Worm (Caenorhabditis elegans) whole organism, L2 larva: Measurements from ENCODE around the gene ceh-27.
A peak's percentile ranks its signal among the peaks of the same experiment; 100 is the strongest.

Experiments
- C34F6.9 ChIP-seq: fragments of 150-350 bp; optimal IDR thresholded peaks from 2 replicates; lab custom pipeline; 2014; ENCODE audit warnings: missing biosample characterization, missing genetic modification characterization
- F13H6.1 ChIP-seq: sonication (generic microtip); optimal IDR thresholded peaks from 2 replicates; lab custom pipeline; 2016; ENCODE audit warnings: missing genetic modification characterization, missing compliant biosample characterization
- R02D3.7 ChIP-seq: fragments of 150-350 bp; optimal IDR thresholded peaks from 2 replicates; lab custom pipeline; 2014; ENCODE audit warnings: missing biosample characterization, missing genetic modification characterization
- Y55F3AM.14 ChIP-seq: fragments of 200-800 bp; sonication (Bioruptor generic); optimal IDR thresholded peaks from 2 replicates; lab custom pipeline; 2018; ENCODE audit warnings: mild to moderate bottlenecking, missing genetic modification characterization, missing compliant biosample characterization
- ZK546.5 ChIP-seq: sonication (generic microtip); optimal IDR thresholded peaks from 2 replicates; lab custom pipeline; 2017; ENCODE audit warnings: missing biosample characterization, missing genetic modification characterization
- aly-2 ChIP-seq: fragments of 150-350 bp; optimal IDR thresholded peaks from 2 replicates; lab custom pipeline; 2014; ENCODE audit warnings: missing biosample characterization, missing genetic modification characterization
- ama-1 ChIP-seq: fragments of 150-350 bp; optimal IDR thresholded peaks from 2 replicates; lab custom pipeline; 2018; ENCODE audit warnings: inconsistent platforms
- blmp-1 ChIP-seq: sonication (generic microtip); optimal IDR thresholded peaks from 2 replicates; lab custom pipeline; 2017; ENCODE audit warnings: missing genetic modification characterization, mild to moderate bottlenecking, missing compliant biosample characterization, antibody characterized with exemption, moderate library complexity; ENCODE audit not compliant: insufficient read depth
- ceh-16 ChIP-seq: fragments of 150-350 bp; optimal IDR thresholded peaks from 2 replicates; lab custom pipeline; 2014; ENCODE audit warnings: missing biosample characterization, missing genetic modification characterization
- crh-2 ChIP-seq: sonication (generic microtip); optimal IDR thresholded peaks from 2 replicates; lab custom pipeline; 2017; ENCODE audit warnings: missing biosample characterization, missing genetic modification characterization
- dmd-4 ChIP-seq: sonication (generic microtip); optimal IDR thresholded peaks from 2 replicates; lab custom pipeline; 2017; ENCODE audit warnings: missing biosample characterization, missing genetic modification characterization
- egl-27 ChIP-seq: sonication (generic microtip); optimal IDR thresholded peaks from 3 replicates; lab custom pipeline; 2017; ENCODE audit warnings: missing biosample characterization, missing genetic modification reagents, missing genetic modification characterization
- elt-1 ChIP-seq: fragments of 150-350 bp; optimal IDR thresholded peaks from 2 replicates; lab custom pipeline; 2014; ENCODE audit warnings: missing biosample characterization, missing genetic modification characterization
- elt-3 ChIP-seq: sonication (generic microtip); optimal IDR thresholded peaks from 2 replicates; lab custom pipeline; 2017; ENCODE audit warnings: missing biosample characterization, missing genetic modification characterization
- fos-1 ChIP-seq: fragments of 150-350 bp; optimal IDR thresholded peaks from 2 replicates; lab custom pipeline; 2014; ENCODE audit warnings: missing biosample characterization, missing genetic modification characterization
- gmeb-1 ChIP-seq: fragments of 150-350 bp; optimal IDR thresholded peaks from 2 replicates; lab custom pipeline; 2014; ENCODE audit warnings: missing biosample characterization, missing genetic modification characterization
- lin-11 ChIP-seq: fragments of 150-350 bp; sonication (generic microtip); optimal IDR thresholded peaks from 2 replicates; lab custom pipeline; 2014; ENCODE audit warnings: missing biosample characterization, missing genetic modification characterization, inconsistent platforms, mixed read lengths
- lin-13 ChIP-seq: fragments of 150-350 bp; optimal IDR thresholded peaks from 2 replicates; lab custom pipeline; 2014; ENCODE audit warnings: missing biosample characterization, missing genetic modification reagents, missing genetic modification characterization
- lin-39 ChIP-seq: fragments of 150-350 bp; optimal IDR thresholded peaks from 2 replicates; lab custom pipeline; 2014; ENCODE audit warnings: missing biosample characterization, missing genetic modification reagents, missing genetic modification characterization
- lsy-2 ChIP-seq, 2 experiments: fragments of 150-350 bp in 1 of 2; sonication (generic microtip) in 1 of 2; optimal IDR thresholded peaks; 2 replicates each; lab custom pipeline; 2014 to 2017; ENCODE audit warnings: missing biosample characterization in 2 of 2, missing genetic modification characterization in 2 of 2
- mbf-1 ChIP-seq: sonication (generic microtip); optimal IDR thresholded peaks from 2 replicates; lab custom pipeline; 2017; ENCODE audit warnings: missing biosample characterization, missing genetic modification characterization
- mdl-1 ChIP-seq, 2 experiments: fragments of 150-350 bp in 1 of 2; sonication (generic microtip) in 1 of 2; optimal IDR thresholded peaks; 2 replicates each; lab custom pipeline; 2017; ENCODE audit warnings: missing biosample characterization in 2 of 2, missing genetic modification characterization in 2 of 2
- nhr-11 ChIP-seq: fragments of 150-350 bp; optimal IDR thresholded peaks from 2 replicates; lab custom pipeline; 2014; ENCODE audit warnings: missing biosample characterization, missing genetic modification characterization
- nhr-12 ChIP-seq: fragments of 150-350 bp; optimal IDR thresholded peaks from 2 replicates; lab custom pipeline; 2014; ENCODE audit warnings: missing biosample characterization, missing genetic modification characterization
- nhr-129 ChIP-seq: fragments of 150-350 bp; optimal IDR thresholded peaks from 2 replicates; lab custom pipeline; 2014; ENCODE audit warnings: missing biosample characterization, missing genetic modification characterization
- nhr-21 ChIP-seq: fragments of 150-350 bp; optimal IDR thresholded peaks from 2 replicates; lab custom pipeline; 2014; ENCODE audit warnings: missing biosample characterization, missing genetic modification characterization
- nhr-23 ChIP-seq: fragments of 150-350 bp; optimal IDR thresholded peaks from 2 replicates; lab custom pipeline; 2014; ENCODE audit warnings: missing biosample characterization, missing genetic modification reagents, missing genetic modification characterization
- nhr-237 ChIP-seq: fragments of 150-350 bp; optimal IDR thresholded peaks from 2 replicates; lab custom pipeline; 2014; ENCODE audit warnings: missing biosample characterization, missing genetic modification characterization
- nhr-25 ChIP-seq: fragments of 150-350 bp; sonication (generic microtip); optimal IDR thresholded peaks from 3 replicates; lab custom pipeline; 2014; ENCODE audit warnings: missing biosample characterization, missing genetic modification characterization
- nhr-6 ChIP-seq: fragments of 150-350 bp; optimal IDR thresholded peaks from 2 replicates; lab custom pipeline; 2014; ENCODE audit warnings: missing biosample characterization, missing genetic modification characterization
- nhr-77 ChIP-seq: fragments of 150-350 bp; optimal IDR thresholded peaks from 2 replicates; lab custom pipeline; 2014; ENCODE audit warnings: missing biosample characterization, missing genetic modification characterization
- peb-1 ChIP-seq: fragments of 150-350 bp; optimal IDR thresholded peaks from 2 replicates; lab custom pipeline; 2014; ENCODE audit warnings: missing biosample characterization, missing genetic modification characterization
- sem-4 ChIP-seq: fragments of 150-350 bp; optimal IDR thresholded peaks from 2 replicates; lab custom pipeline; 2014; ENCODE audit warnings: missing biosample characterization, missing genetic modification reagents, missing genetic modification characterization
- skn-1 ChIP-seq: sonication (generic microtip); optimal IDR thresholded peaks from 2 replicates; lab custom pipeline; 2017; ENCODE audit warnings: missing biosample characterization, missing genetic modification characterization
- sma-3 ChIP-seq: sonication (generic microtip); optimal IDR thresholded peaks from 2 replicates; lab custom pipeline; 2016; ENCODE audit warnings: missing genetic modification reagents, missing genetic modification characterization, missing compliant biosample characterization
- sma-9 ChIP-seq, 2 experiments: fragments of 150-350 bp in 1 of 2; sonication (generic microtip) in 1 of 2; optimal IDR thresholded peaks; 2 replicates each; lab custom pipeline; 2014 to 2016; ENCODE audit warnings: missing genetic modification characterization in 2 of 2, mild to moderate bottlenecking in 1 of 2, missing biosample characterization in 1 of 2, missing compliant biosample characterization in 1 of 2, missing genetic modification reagents in 1 of 2, moderate library complexity in 1 of 2
- snpc-4 ChIP-seq: fragments of 150-350 bp; optimal IDR thresholded peaks from 2 replicates; lab custom pipeline; 2014; ENCODE audit warnings: missing biosample characterization, missing genetic modification characterization
- unc-39 ChIP-seq: fragments of 150-350 bp; optimal IDR thresholded peaks from 2 replicates; lab custom pipeline; 2014; ENCODE audit warnings: missing biosample characterization, missing genetic modification characterization
- unc-55 ChIP-seq: fragments of 150-350 bp; sonication (generic microtip); optimal IDR thresholded peaks from 3 replicates; lab custom pipeline; 2014; ENCODE audit warnings: missing biosample characterization, missing genetic modification reagents, missing genetic modification characterization
- unc-62 ChIP-seq: fragments of 150-350 bp; optimal IDR thresholded peaks from 2 replicates; lab custom pipeline; 2014; ENCODE audit warnings: missing biosample characterization, missing genetic modification reagents, missing genetic modification characterization
- zag-1 ChIP-seq: fragments of 150-350 bp; optimal IDR thresholded peaks from 2 replicates; lab custom pipeline; 2014; ENCODE audit warnings: missing biosample characterization, missing genetic modification characterization
- ztf-1 ChIP-seq: fragments of 200-800 bp; sonication (Bioruptor generic); conservative IDR thresholded peaks from 2 replicates; pipeline ENCODE4 v1.3.6; 2022; ENCODE audit warnings: missing genetic modification characterization, missing compliant biosample characterization
- ztf-11 ChIP-seq: sonication (generic microtip); optimal IDR thresholded peaks from 2 replicates; lab custom pipeline; 2017; ENCODE audit warnings: missing biosample characterization, missing genetic modification characterization
- ztf-4 ChIP-seq: fragments of 150-350 bp; optimal IDR thresholded peaks from 2 replicates; lab custom pipeline; 2014; ENCODE audit warnings: missing biosample characterization, missing genetic modification characterization

Gene ceh-27

DNA sequence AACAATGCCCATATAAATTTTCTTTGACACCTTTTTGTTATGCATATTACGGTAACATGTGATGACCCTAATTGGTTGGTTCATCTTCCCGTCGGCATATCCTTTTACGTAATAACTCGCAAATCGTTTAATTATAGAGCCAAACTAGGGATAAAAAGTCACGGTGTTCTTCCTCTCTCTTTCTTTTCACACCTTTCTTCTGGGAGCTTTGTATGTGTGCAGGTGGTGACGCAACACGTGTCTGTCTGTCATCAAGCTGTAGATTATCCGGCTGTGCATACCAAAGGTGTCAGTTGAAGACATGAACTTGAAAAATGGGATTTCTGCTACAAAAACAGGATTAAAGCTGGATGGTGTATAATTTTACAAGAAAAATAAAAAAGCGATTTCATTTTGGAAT, 4.3 kb downstream of the ceh-27 start:
- no peak for TF ChIP-seq R02D3.7 (tag; lab: Kevin White, UChicago)
- no peak for TF ChIP-seq gmeb-1 (tag; lab: Kevin White, UChicago)
- no peak for TF ChIP-seq nhr-11 (tag; lab: Kevin White, UChicago)
- TF ChIP-seq unc-62 (GFP tag; lab: Kevin White, UChicago), result no peak
- no peak for TF ChIP-seq zag-1
- no peak for TF ChIP-seq ztf-1
- no peak for TF ChIP-seq egl-27
- TF ChIP-seq blmp-1 (tag; lab: Kevin White, UChicago), result no peak
- TF ChIP-seq sma-9 (GFP tag; optimal IDR thresholded peaks at IDR 0.05; lab: Kevin White, UChicago), result no peak
- no peak for TF ChIP-seq sma-9 (tag; optimal IDR thresholded peaks at IDR 0.05; lab: Kevin White, UChicago)
- TF ChIP-seq nhr-23 (tag; lab: Kevin White, UChicago), result no peak
- no peak for TF ChIP-seq mdl-1 (tag; optimal IDR thresholded peaks at IDR 0.05; lab: Kevin White, UChicago)
- no peak for TF ChIP-seq ceh-16 (tag; lab: Kevin White, UChicago)
- TF ChIP-seq dmd-4 (tag; lab: Kevin White, UChicago), result no peak
- TF ChIP-seq elt-1 (tag; lab: Kevin White, UChicago), result no peak
- no peak for TF ChIP-seq crh-2 (tag; lab: Kevin White, UChicago)
- TF ChIP-seq nhr-237 (tag; lab: Kevin White, UChicago), result no peak
- TF ChIP-seq peb-1 (tag; lab: Kevin White, UChicago), result no peak
- TF ChIP-seq F13H6.1 (tag; lab: Kevin White, UChicago), result no peak
- TF ChIP-seq, all 48 proteins: peak for 0

DNA sequence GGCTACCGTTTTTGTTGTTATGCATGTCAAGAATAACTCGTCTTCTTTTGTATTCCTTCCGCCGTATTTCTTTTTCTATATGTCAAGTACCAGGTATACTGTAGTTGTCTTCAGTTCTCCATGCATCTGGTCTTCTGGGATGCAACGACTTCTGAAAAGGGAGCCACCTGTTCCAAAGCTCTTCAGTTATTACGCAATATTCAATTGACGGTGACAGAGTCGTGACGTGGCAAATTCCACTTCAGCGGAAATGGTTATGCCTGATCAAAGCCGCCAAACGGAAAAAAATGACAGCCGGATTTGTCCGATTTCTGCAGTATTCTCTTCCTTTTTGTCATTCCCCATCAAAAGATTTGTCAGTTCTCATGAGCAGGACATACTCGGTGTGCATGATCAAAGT, 8.4 kb downstream of the ceh-27 start:
- TF ChIP-seq ceh-16 (tag; lab: Kevin White, UChicago), result no peak
- TF ChIP-seq blmp-1 (tag; lab: Kevin White, UChicago), result no peak
- no peak for TF ChIP-seq R02D3.7 (tag; lab: Kevin White, UChicago)
- TF ChIP-seq lin-13 (GFP tag; lab: Kevin White, UChicago), result no peak
- no peak for TF ChIP-seq nhr-12 (tag; lab: Kevin White, UChicago)
- TF ChIP-seq, all 48 proteins: peak for 0

DNA sequence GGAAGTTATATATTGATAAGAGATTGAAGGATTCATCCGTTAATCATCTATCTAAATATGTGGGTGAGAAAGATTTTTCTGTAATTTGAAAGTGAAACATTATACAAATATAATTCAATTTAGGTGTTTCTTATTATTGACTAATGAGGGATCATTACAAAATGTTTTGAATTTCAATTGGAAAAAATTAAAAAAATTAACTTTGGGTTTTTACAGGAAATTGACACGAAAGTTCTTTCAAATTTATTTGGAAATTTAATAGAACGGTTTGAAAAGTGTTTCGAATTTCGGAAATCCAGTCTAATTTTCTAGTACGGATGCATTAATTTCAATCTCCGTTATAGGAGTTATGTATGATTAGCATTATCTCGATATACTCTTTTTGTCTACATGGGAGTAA, 11.8 kb downstream of the ceh-27 start:
- TF ChIP-seq nhr-237 (tag; lab: Kevin White, UChicago) (no peak), mbf-1 (tag; lab: Kevin White, UChicago) (no peak), egl-27 (no peak), aly-2 (no peak), elt-3 (tag; lab: Kevin White, UChicago) (no peak), sma-3 (GFP tag; lab: Kevin White, UChicago) (no peak), elt-1 (tag; lab: Kevin White, UChicago) (no peak)

DNA sequence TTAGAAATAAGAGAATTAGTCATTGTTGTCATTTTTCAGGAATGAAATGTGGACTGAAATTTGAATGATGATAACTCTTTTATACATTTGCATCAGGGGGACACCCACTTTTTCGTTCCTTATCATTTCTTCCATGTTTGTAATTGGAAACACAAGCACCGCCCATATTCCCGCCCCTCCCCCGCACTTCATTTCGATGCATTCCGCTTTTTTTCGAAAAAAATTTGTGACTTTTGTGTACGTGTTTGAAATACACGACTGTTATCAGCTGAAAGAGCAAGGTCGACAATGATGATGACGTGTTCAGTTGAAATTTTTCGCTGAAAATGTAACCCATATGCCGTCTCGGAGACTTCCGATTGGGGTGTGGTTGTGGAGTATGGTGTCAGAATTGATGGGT, 14.2 kb downstream of the ceh-27 start, which contains the start of gene zip-10:
Gene zip-10, minus strand, starts transcription at position 43 of the 400 bp plus-strand sequence.
- TF ChIP-seq sma-3 (GFP tag; lab: Kevin White, UChicago), result peak; percentile 27
- TF ChIP-seq gmeb-1 (tag; lab: Kevin White, UChicago), result peak; percentile 6
- no peak for TF ChIP-seq R02D3.7 (tag; lab: Kevin White, UChicago)
- no peak for TF ChIP-seq lin-39
- TF ChIP-seq zag-1, result no peak
- no peak for TF ChIP-seq nhr-21 (tag; lab: Kevin White, UChicago)
- no peak for TF ChIP-seq ztf-11 (tag; lab: Kevin White, UChicago)
- TF ChIP-seq unc-55, result no peak
- no peak for TF ChIP-seq nhr-25 (tag; lab: Kevin White, UChicago)
- TF ChIP-seq ztf-1, result no peak
- TF ChIP-seq nhr-12 (tag; lab: Kevin White, UChicago), result no peak
- TF ChIP-seq ZK546.5, result no peak
- TF ChIP-seq ztf-4, result no peak
- TF ChIP-seq ama-1 (lab: Kevin White, UChicago), result no peak
- TF ChIP-seq F13H6.1 (tag; lab: Kevin White, UChicago), result peak; percentile 50
- no peak for TF ChIP-seq blmp-1 (tag; lab: Kevin White, UChicago)
- TF ChIP-seq dmd-4 (tag; lab: Kevin White, UChicago), result no peak
- TF ChIP-seq crh-2 (tag; lab: Kevin White, UChicago), result peak; percentile 48
- peak; percentile 82 for TF ChIP-seq sma-9 (GFP tag; optimal IDR thresholded peaks at IDR 0.05; lab: Kevin White, UChicago)
- TF ChIP-seq sma-9 (tag; optimal IDR thresholded peaks at IDR 0.05; lab: Kevin White, UChicago), result no peak
- no peak for TF ChIP-seq snpc-4 (tag; lab: Kevin White, UChicago)
- no peak for TF ChIP-seq Y55F3AM.14
- no peak for TF ChIP-seq peb-1 (tag; lab: Kevin White, UChicago)
- TF ChIP-seq sem-4, result no peak
- no peak for TF ChIP-seq nhr-77 (tag; lab: Kevin White, UChicago)
- no peak for TF ChIP-seq nhr-237 (tag; lab: Kevin White, UChicago)
- TF ChIP-seq mbf-1 (tag; lab: Kevin White, UChicago), result no peak
- no peak for TF ChIP-seq nhr-129
- TF ChIP-seq nhr-11 (tag; lab: Kevin White, UChicago), result no peak
- TF ChIP-seq lin-11 (tag; lab: Kevin White, UChicago), result no peak
- peak; percentile 79 for TF ChIP-seq fos-1 (tag; lab: Kevin White, UChicago)
- TF ChIP-seq mdl-1 (tag; optimal IDR thresholded peaks at IDR 0.05; lab: Kevin White, UChicago), result no peak
- TF ChIP-seq elt-1 (tag; lab: Kevin White, UChicago), result no peak
- no peak for TF ChIP-seq nhr-23 (tag; lab: Kevin White, UChicago)
- no peak for TF ChIP-seq C34F6.9 (tag; lab: Kevin White, UChicago)
- TF ChIP-seq unc-39, result no peak
- TF ChIP-seq lsy-2 (tag; optimal IDR thresholded peaks at IDR 0.05; lab: Kevin White, UChicago), result no peak
- TF ChIP-seq skn-1, result no peak
- no peak for TF ChIP-seq nhr-6 (tag; lab: Kevin White, UChicago)
- TF ChIP-seq unc-62 (GFP tag; lab: Kevin White, UChicago), result no peak
